Worm (Caenorhabditis elegans): Measurements from ENCODE around the gene K04C2.2.

ce11 chrIII:6895677-6896076 lies 6.1 kb downstream of the K04C2.2 start:
- TF ChIP-seq lin-11 (tag; optimal IDR thresholded peaks at IDR 0.05) (no peak), elt-3 (tag; optimal IDR thresholded peaks at IDR 0.05) (no peak), nhr-25 (tag; optimal IDR thresholded peaks at IDR 0.05) (no peak), unc-55 (GFP tag; optimal IDR thresholded peaks at IDR 0.05) (no peak), lsy-2 (tag; optimal IDR thresholded peaks at IDR 0.05) (no peak), lin-39 (tag; optimal IDR thresholded peaks at IDR 0.05) (no peak), blmp-1 (tag; optimal IDR thresholded peaks at IDR 0.05; ENCODE audit: insufficient read depth) (no peak), nhr-12 (tag; optimal IDR thresholded peaks at IDR 0.05) (no peak), R02D3.7 (tag; optimal IDR thresholded peaks at IDR 0.05) (no peak)

Data from whole organism, L2 larva.